Worm (Caenorhabditis elegans) whole organism, young adult: Measurements from ENCODE around the gene pas-1.

Experiments
- D2030.7 ChIP-seq: fragments of 200-800 bp; sonication (Bioruptor generic); IDR thresholded peaks from 2 replicates; pipeline ENCODE4 v1.3.6; 2022; ENCODE audit warnings: missing genetic modification reagents, missing genetic modification characterization, missing compliant biosample characterization
- F10E7.11 ChIP-seq: sonication (generic microtip); optimal IDR thresholded peaks from 2 replicates; lab custom pipeline; 2017; ENCODE audit warnings: mild to moderate bottlenecking, missing genetic modification characterization, moderate library complexity, missing compliant biosample characterization
- F33H1.4 ChIP-seq: fragments of 200-800 bp; sonication (Bioruptor generic); IDR thresholded peaks from 2 replicates; pipeline ENCODE4 v1.3.6; 2022; ENCODE audit warnings: missing genetic modification reagents, missing genetic modification characterization, missing compliant biosample characterization
- F49E8.2 ChIP-seq: sonication (generic microtip); optimal IDR thresholded peaks from 3 replicates; lab custom pipeline; 2017; ENCODE audit warnings: missing genetic modification characterization, mild to moderate bottlenecking, missing compliant biosample characterization, antibody characterized with exemption, moderate library complexity; ENCODE audit not compliant: insufficient read depth
- F55B11.4 ChIP-seq: sonication (generic microtip); optimal IDR thresholded peaks from 2 replicates; lab custom pipeline; 2016; ENCODE audit warnings: missing compliant biosample characterization, missing genetic modification characterization, borderline replicate concordance; ENCODE audit not compliant: insufficient read depth
- K11D2.4 ChIP-seq: fragments of 200-800 bp; sonication (Bioruptor generic); IDR thresholded peaks from 2 replicates; pipeline ENCODE4 v1.3.6; 2022; ENCODE audit warnings: missing genetic modification reagents, missing genetic modification characterization, missing compliant biosample characterization
- T07F8.4 ChIP-seq: sonication (generic microtip); optimal IDR thresholded peaks from 2 replicates; lab custom pipeline; 2016; ENCODE audit warnings: mild to moderate bottlenecking, missing genetic modification characterization, moderate library complexity, missing compliant biosample characterization
- T26A5.8 ChIP-seq: sonication (generic microtip); optimal IDR thresholded peaks from 2 replicates; lab custom pipeline; 2016; ENCODE audit warnings: missing genetic modification characterization, missing compliant biosample characterization
- Y53G8AR.9 ChIP-seq: fragments of 200-800 bp; sonication (Bioruptor generic); conservative IDR thresholded peaks from 2 replicates; pipeline ENCODE4 v1.3.6; 2022; ENCODE audit warnings: missing genetic modification reagents, missing genetic modification characterization, missing compliant biosample characterization
- Y56A3A.18 ChIP-seq: fragments of 200-800 bp; sonication (Bioruptor generic); IDR thresholded peaks from 2 replicates; pipeline ENCODE4 v1.3.6; 2022; ENCODE audit warnings: missing genetic modification reagents, missing genetic modification characterization, missing compliant biosample characterization
- akir-1 ChIP-seq: fragments of 200-800 bp; sonication (Bioruptor generic); optimal IDR thresholded peaks from 2 replicates; lab custom pipeline; 2018; ENCODE audit warnings: mild to moderate bottlenecking, missing genetic modification characterization, moderate library complexity, missing compliant biosample characterization
- aptf-2 ChIP-seq: fragments of 200-800 bp; sonication (Bioruptor generic); conservative IDR thresholded peaks from 2 replicates; pipeline ENCODE4 v1.3.6; 2022; ENCODE audit warnings: missing genetic modification reagents, missing genetic modification characterization, missing compliant biosample characterization
- attf-3 ChIP-seq: fragments of 200-800 bp; sonication (Bioruptor generic); conservative IDR thresholded peaks from 2 replicates; pipeline ENCODE4 v1.3.6; 2022; ENCODE audit warnings: missing genetic modification reagents, missing genetic modification characterization, missing compliant biosample characterization
- bed-2 ChIP-seq: fragments of 200-800 bp; sonication (Bioruptor generic); IDR thresholded peaks from 2 replicates; pipeline ENCODE4 v1.3.6; 2022; ENCODE audit warnings: missing genetic modification reagents, missing genetic modification characterization, missing compliant biosample characterization
- cebp-1 ChIP-seq, 2 experiments: fragments of 200-800 bp in 1 of 2; sonication (Bioruptor generic) in 1 of 2; sonication (generic microtip) in 1 of 2; IDR thresholded peaks in 1 of 2; optimal IDR thresholded peaks in 1 of 2; 2 replicates each; pipeline versions ENCODE4 v1.3.6 to Lab custom; 2017 to 2022; ENCODE audit warnings: missing compliant biosample characterization in 2 of 2, missing genetic modification characterization in 2 of 2, mild to moderate bottlenecking in 1 of 2, missing genetic modification reagents in 1 of 2, moderate library complexity in 1 of 2
- ceh-100 ChIP-seq: fragments of 200-800 bp; sonication (Bioruptor generic); IDR thresholded peaks from 2 replicates; pipeline ENCODE4 v1.3.6; 2022; ENCODE audit warnings: missing genetic modification reagents, missing genetic modification characterization, missing compliant biosample characterization
- chd-7 ChIP-seq: sonication (generic microtip); optimal IDR thresholded peaks from 2 replicates; lab custom pipeline; 2016; ENCODE audit warnings: mild to moderate bottlenecking, missing genetic modification characterization, moderate library complexity, missing compliant biosample characterization
- die-1 ChIP-seq: sonication (generic microtip); optimal IDR thresholded peaks from 2 replicates; lab custom pipeline; 2016; ENCODE audit warnings: missing genotype, mild to moderate bottlenecking, missing genetic modification characterization, missing compliant biosample characterization
- dox-1 ChIP-seq: fragments of 200-800 bp; sonication (Bioruptor generic); IDR thresholded peaks from 2 replicates; pipeline ENCODE4 v1.3.6; 2022; ENCODE audit warnings: missing genetic modification reagents, missing genetic modification characterization, missing compliant biosample characterization
- egrh-3 ChIP-seq: fragments of 200-800 bp; sonication (Bioruptor generic); IDR thresholded peaks from 2 replicates; pipeline ENCODE4 v1.3.6; 2022; ENCODE audit warnings: missing genetic modification reagents, missing genetic modification characterization, missing compliant biosample characterization
- ekl-4 ChIP-seq: fragments of 200-800 bp; sonication (Bioruptor generic); IDR thresholded peaks from 2 replicates; pipeline ENCODE4 v1.3.6; 2022; ENCODE audit warnings: missing genetic modification reagents, missing genetic modification characterization, missing compliant biosample characterization
- him-1 ChIP-seq: sonication (generic microtip); optimal IDR thresholded peaks from 2 replicates; lab custom pipeline; 2016; ENCODE audit warnings: missing genotype, missing genetic modification reagents, missing genetic modification characterization, missing compliant biosample characterization
- hlh-26 ChIP-seq: fragments of 200-800 bp; sonication (Bioruptor generic); conservative IDR thresholded peaks from 2 replicates; pipeline ENCODE4 v1.3.6; 2022; ENCODE audit warnings: missing genetic modification reagents, missing genetic modification characterization, missing compliant biosample characterization
- hmg-1.2 ChIP-seq: fragments of 200-800 bp; sonication (Bioruptor generic); IDR thresholded peaks from 2 replicates; pipeline ENCODE4 v1.3.6; 2022; ENCODE audit warnings: missing genetic modification reagents, missing genetic modification characterization, missing compliant biosample characterization
- lin-35 ChIP-seq, 3 experiments: fragments of 150-350 bp in 2 of 3; sonication (generic microtip) in 1 of 3; optimal IDR thresholded peaks; 2 replicates each; lab custom pipeline; 2014 to 2018; ENCODE audit warnings: missing biosample characterization in 3 of 3, missing genetic modification characterization in 3 of 3, missing genetic modification reagents in 3 of 3
- lsl-1 ChIP-seq: fragments of 200-800 bp; sonication (Bioruptor generic); optimal IDR thresholded peaks from 2 replicates; lab custom pipeline; 2018; ENCODE audit warnings: mild to moderate bottlenecking, missing genetic modification characterization, moderate library complexity, missing compliant biosample characterization
- madf-10 ChIP-seq: sonication (generic microtip); optimal IDR thresholded peaks from 2 replicates; lab custom pipeline; 2016; ENCODE audit warnings: mild to moderate bottlenecking, missing genetic modification characterization, missing compliant biosample characterization
- mcd-1 ChIP-seq: fragments of 200-800 bp; sonication (Bioruptor generic); IDR thresholded peaks from 2 replicates; pipeline ENCODE4 v1.3.6; 2022; ENCODE audit warnings: missing genetic modification reagents, missing genetic modification characterization, missing compliant biosample characterization
- mes-4 ChIP-seq: sonication (generic microtip); optimal IDR thresholded peaks from 2 replicates; lab custom pipeline; 2016; ENCODE audit warnings: missing genotype, missing genetic modification characterization, missing compliant biosample characterization
- nfya-1 ChIP-seq: sonication (generic microtip); optimal IDR thresholded peaks from 2 replicates; lab custom pipeline; 2017; ENCODE audit warnings: antibody characterized with exemption, missing compliant biosample characterization, missing genetic modification characterization, borderline replicate concordance; ENCODE audit not compliant: insufficient read depth
- nhr-27 ChIP-seq: fragments of 200-800 bp; sonication (Bioruptor generic); optimal IDR thresholded peaks from 2 replicates; lab custom pipeline; 2018; ENCODE audit warnings: mild to moderate bottlenecking, missing genetic modification characterization, moderate library complexity, missing compliant biosample characterization
- nhr-80 ChIP-seq: sonication (generic microtip); optimal IDR thresholded peaks from 2 replicates; lab custom pipeline; 2016; ENCODE audit warnings: missing genetic modification characterization, missing compliant biosample characterization
- pha-4 ChIP-seq: fragments of 150-350 bp; sonication (generic microtip); optimal IDR thresholded peaks from 2 replicates; lab custom pipeline; 2014; ENCODE audit warnings: missing biosample characterization, missing genetic modification reagents, missing genetic modification characterization
- rcor-1 ChIP-seq: fragments of 200-800 bp; sonication (Bioruptor generic); IDR thresholded peaks from 2 replicates; pipeline ENCODE4 v1.3.6; 2022; ENCODE audit warnings: missing genetic modification reagents, missing genetic modification characterization, missing compliant biosample characterization
- rec-8 ChIP-seq, 2 experiments: sonication (generic microtip); optimal IDR thresholded peaks; 2 replicates each; lab custom pipeline; 2016; ENCODE audit warnings: mild to moderate bottlenecking in 2 of 2, missing genetic modification characterization in 2 of 2, missing genetic modification reagents in 2 of 2, missing genotype in 2 of 2, missing biosample characterization in 1 of 2, missing compliant biosample characterization in 1 of 2, moderate library complexity in 1 of 2
- snpc-1.3 ChIP-seq: sonication (generic microtip); optimal IDR thresholded peaks from 2 replicates; lab custom pipeline; 2017; ENCODE audit warnings: missing genetic modification characterization, mild to moderate bottlenecking, missing compliant biosample characterization, antibody characterized with exemption, moderate library complexity, missing genotype, missing genetic modification reagents; ENCODE audit not compliant: insufficient read depth
- snpc-4 ChIP-seq, 5 experiments: fragments of 150-350 bp in 1 of 5; sonication (generic microtip) in 4 of 5; optimal IDR thresholded peaks; 2 replicates each; lab custom pipeline; 2014 to 2018; ENCODE audit warnings: missing genetic modification characterization in 5 of 5, missing biosample characterization in 3 of 5, antibody characterized with exemption in 2 of 5, mild to moderate bottlenecking in 2 of 5, missing compliant biosample characterization in 2 of 5, missing genotype in 2 of 5, moderate library complexity in 2 of 5, missing genetic modification reagents in 1 of 5
- tbp1 ChIP-seq: fragments of 200-800 bp; sonication (Bioruptor generic); optimal IDR thresholded peaks from 2 replicates; lab custom pipeline; 2018; ENCODE audit warnings: mild to moderate bottlenecking, missing genetic modification characterization, missing compliant biosample characterization
- tlf-1 ChIP-seq: fragments of 200-800 bp; sonication (Bioruptor generic); optimal IDR thresholded peaks from 2 replicates; lab custom pipeline; 2018; ENCODE audit warnings: mild to moderate bottlenecking, missing genetic modification characterization, missing compliant biosample characterization
- unc-62 ChIP-seq: fragments of 150-350 bp; optimal IDR thresholded peaks from 2 replicates; lab custom pipeline; 2014; ENCODE audit warnings: missing biosample characterization, missing genetic modification reagents, missing genetic modification characterization
- zim-3 ChIP-seq: sonication (generic microtip); optimal IDR thresholded peaks from 2 replicates; lab custom pipeline; 2017; ENCODE audit warnings: mild to moderate bottlenecking, missing genetic modification characterization, moderate library complexity, missing compliant biosample characterization
- ztf-18 ChIP-seq: sonication (generic microtip); optimal IDR thresholded peaks from 2 replicates; lab custom pipeline; 2016; ENCODE audit warnings: missing genotype, mild to moderate bottlenecking, missing genetic modification characterization, missing compliant biosample characterization
- ztf-22 ChIP-seq: fragments of 200-800 bp; sonication (Bioruptor generic); optimal IDR thresholded peaks from 2 replicates; lab custom pipeline; 2018; ENCODE audit warnings: mild to moderate bottlenecking, missing genetic modification characterization, moderate library complexity, missing compliant biosample characterization
- ztf-28 ChIP-seq: fragments of 200-800 bp; sonication (Bioruptor generic); IDR thresholded peaks from 2 replicates; pipeline ENCODE4 v1.3.6; 2022; ENCODE audit warnings: missing genetic modification reagents, missing genetic modification characterization, missing compliant biosample characterization

Gene pas-1

DNA sequence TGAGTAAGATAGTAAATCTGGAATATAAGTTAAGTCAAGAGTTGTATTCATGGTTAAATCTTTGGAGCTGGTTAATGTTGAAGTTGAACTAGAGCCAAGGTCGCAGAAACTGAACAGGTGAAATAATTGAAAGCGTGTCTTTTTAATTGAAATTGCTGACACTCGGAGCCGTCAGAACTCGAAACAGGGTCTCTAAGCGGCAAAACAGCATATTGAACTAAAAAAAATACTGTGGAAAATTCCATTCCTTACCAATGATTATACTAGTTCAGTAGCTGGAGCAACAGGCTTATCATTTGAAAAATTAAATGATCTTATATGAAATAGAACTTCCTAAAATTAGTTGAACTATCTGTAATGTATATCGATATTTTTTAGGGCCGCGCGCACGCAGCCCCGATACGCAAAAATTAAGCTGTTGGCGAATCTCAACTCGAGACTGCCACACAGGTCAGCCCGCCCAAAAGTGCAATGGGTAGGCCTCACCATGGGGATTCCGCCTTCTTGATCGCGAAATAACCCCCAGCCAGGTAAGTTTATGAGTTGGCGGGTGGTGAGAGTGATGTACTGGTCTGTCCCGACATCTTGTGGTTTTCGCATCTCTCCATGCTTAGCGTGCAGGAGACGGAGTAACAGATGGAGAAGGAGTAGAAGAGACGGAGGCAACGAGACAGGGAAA, 45.9 kb upstream of the pas-1 start, which contains the start of gene srz-97:
srz-97 (minus strand) TSS at position 51 of the 679 bp plus-strand sequence.
- peak; percentile 27 for TF ChIP-seq ztf-18
- TF ChIP-seq egrh-3 (GFP tag; lab: Robert Waterston, UW): 0 out of 2 replicates have a peak, but pooled peaks have one; percentile 31
- TF ChIP-seq T07F8.4: no peak
- TF ChIP-seq chd-7: peak; percentile 34
- peak; percentile 81 for TF ChIP-seq rcor-1 (GFP tag; lab: Robert Waterston, UW)
- TF ChIP-seq tlf-1: no peak
- TF ChIP-seq F49E8.2 (tag; lab: Kevin White, UChicago): peak; percentile 65
- TF ChIP-seq hmg-1.2 (GFP tag; lab: Robert Waterston, UW): peak; percentile 93
- no peak for TF ChIP-seq K11D2.4
- TF ChIP-seq aptf-2 (GFP tag; lab: Robert Waterston, UW): peak; percentile 64; the same call in 1 of the 2 replicates
- peak; percentile 35; the same call in 1 of the 2 replicates for TF ChIP-seq F33H1.4 (GFP tag; lab: Robert Waterston, UW)
- peak; percentile 37; the same call in 1 of the 2 replicates for TF ChIP-seq bed-2 (GFP tag; lab: Robert Waterston, UW)
- peak; percentile 75 for TF ChIP-seq D2030.7 (GFP tag; lab: Robert Waterston, UW)
- TF ChIP-seq madf-10 (tag; lab: Kevin White, UChicago): peak; percentile 12
- peak; percentile 32 for TF ChIP-seq die-1 (tag; lab: Kevin White, UChicago)
- TF ChIP-seq nfya-1: no peak
- TF ChIP-seq tbp1: peak; percentile 74
- TF ChIP-seq mcd-1 (GFP tag; lab: Robert Waterston, UW): peak; percentile 74
- no peak for TF ChIP-seq T26A5.8 (tag; lab: Kevin White, UChicago)
- TF ChIP-seq snpc-4 (GFP tag; optimal IDR thresholded peaks at IDR 0.05; lab: Kevin White, UChicago): peak; percentile 94
- TF ChIP-seq snpc-4 (tag; optimal IDR thresholded peaks at IDR 0.05; lab: Kevin White, UChicago): peak; percentile 93 to 99 (median 98)
- peak; percentile 17 for TF ChIP-seq mes-4 (tag; lab: Kevin White, UChicago)
- TF ChIP-seq dox-1: peak; percentile 88
- 0 out of 2 replicates have a peak, but pooled peaks have one; percentile 42 for TF ChIP-seq ceh-100 (GFP tag; lab: Robert Waterston, UW)
- TF ChIP-seq snpc-1.3: peak; percentile 39
- TF ChIP-seq pha-4 (tag; lab: Kevin White, UChicago): no peak
- no peak for TF ChIP-seq ztf-28
- no peak for TF ChIP-seq rec-8 (tag; optimal IDR thresholded peaks at IDR 0.05; lab: Kevin White, UChicago)
- TF ChIP-seq ekl-4 (GFP tag; lab: Robert Waterston, UW): peak; percentile 37; the same call in 1 of the 2 replicates
- TF ChIP-seq lsl-1 (GFP tag; lab: Kevin White, UChicago): peak; percentile 59
- TF ChIP-seq Y53G8AR.9 (GFP tag; lab: Robert Waterston, UW): 0 out of 2 replicates have a peak, but pooled peaks have one; percentile 61
- TF ChIP-seq attf-3 (GFP tag; lab: Robert Waterston, UW): no peak
- no peak for TF ChIP-seq cebp-1 (GFP tag; IDR thresholded peaks at IDR 0.05; lab: Robert Waterston, UW)
- no peak for TF ChIP-seq cebp-1 (tag; optimal IDR thresholded peaks at IDR 0.05; lab: Kevin White, UChicago)
- no peak for TF ChIP-seq lin-35 (GFP tag; optimal IDR thresholded peaks at IDR 0.05; lab: Kevin White, UChicago)
- TF ChIP-seq him-1: peak; percentile 79
- TF ChIP-seq F10E7.11: no peak
- TF ChIP-seq zim-3 (tag; lab: Kevin White, UChicago): no peak
- TF ChIP-seq hlh-26 (GFP tag; lab: Robert Waterston, UW): no peak
- no peak for TF ChIP-seq nhr-27 (tag; lab: Kevin White, UChicago)
- TF ChIP-seq F55B11.4 (tag; lab: Kevin White, UChicago): no peak
- TF ChIP-seq ztf-22 (GFP tag; lab: Kevin White, UChicago): no peak
- TF ChIP-seq nhr-80 (tag; lab: Kevin White, UChicago): no peak
- peak; percentile 48; the same call in 1 of the 2 replicates for TF ChIP-seq Y56A3A.18
- TF ChIP-seq akir-1 (GFP tag; lab: Kevin White, UChicago): no peak
- TF ChIP-seq unc-62 (GFP tag; lab: Kevin White, UChicago): no peak
